Worm (Caenorhabditis elegans): ENCODE results near the gene srj-38.

DNA sequence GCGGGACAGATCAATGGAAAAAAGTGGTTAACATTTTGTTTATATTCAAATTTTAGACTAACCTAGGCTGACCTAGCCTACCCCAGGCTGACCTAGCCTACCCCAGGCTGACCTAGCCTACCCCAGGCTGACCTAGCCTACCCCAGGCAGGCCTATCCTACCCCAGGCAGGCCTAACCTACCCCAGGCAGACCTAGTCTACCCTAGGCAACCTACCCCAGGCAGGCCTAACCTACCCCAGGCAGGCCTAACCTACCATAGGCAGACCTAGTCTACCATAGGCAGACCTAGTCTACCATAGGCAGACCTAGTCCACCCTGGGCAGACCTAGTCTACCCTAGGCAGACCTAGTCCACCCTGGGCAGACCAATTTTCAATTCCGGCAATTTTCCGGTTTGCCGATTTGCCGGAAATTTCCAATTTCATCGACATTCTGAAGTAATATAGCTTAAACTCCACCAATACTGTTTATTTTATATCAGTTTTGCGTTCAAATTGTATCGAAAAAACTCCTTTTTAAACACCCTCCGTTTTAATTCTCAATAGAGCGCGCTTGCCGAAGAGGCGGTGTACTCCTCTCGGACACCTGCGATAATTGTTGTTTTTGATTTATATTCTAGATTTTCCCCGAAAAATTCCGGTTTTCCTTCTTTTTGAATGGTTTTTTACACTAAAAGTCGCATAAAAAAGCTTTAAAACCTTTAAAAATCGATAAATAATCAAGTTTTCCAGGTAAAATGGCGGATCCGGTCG is 20.2 kb upstream of the srj-38 start, which contains the start of gene trm-2A:
- no peak for TF ChIP-seq nhr-11 (tag; optimal IDR thresholded peaks at IDR 0.05)
- no peak for TF ChIP-seq nhr-77 (tag; optimal IDR thresholded peaks at IDR 0.05)
- TF ChIP-seq nhr-12 (tag; optimal IDR thresholded peaks at IDR 0.05): no peak

Data from whole organism, L3 larva.